Fruit fly (Drosophila melanogaster) whole organism, embryonic: Measurements from ENCODE around the gene Cog3.
A peak's percentile ranks its signal among the peaks of the same experiment; 100 is the strongest.

ENCODE experiments used
- Abd-B ChIP-seq: fragments of 200-800 bp; sonication (Bioruptor generic); optimal IDR thresholded peaks from 2 replicates; lab custom pipeline; 2018; ENCODE audit warnings: missing biosample characterization, mild to moderate bottlenecking, missing genetic modification characterization, moderate library complexity
- Atf-2 ChIP-seq: fragments of 200-800 bp; sonication (Bioruptor generic); optimal IDR thresholded peaks from 2 replicates; lab custom pipeline; 2016; ENCODE audit warnings: missing biosample characterization, missing genetic modification characterization
- Bdp1 ChIP-seq: fragments of 200-800 bp; sonication (Bioruptor generic); optimal IDR thresholded peaks from 3 replicates; lab custom pipeline; 2016; ENCODE audit warnings: missing biosample characterization, missing genetic modification characterization
- CG10654 ChIP-seq: fragments of 200-800 bp; sonication (Bioruptor generic); optimal IDR thresholded peaks from 2 replicates; lab custom pipeline; 2016; ENCODE audit warnings: missing biosample characterization, missing genetic modification characterization
- CG11560 ChIP-seq: fragments of 200-800 bp; sonication (Bioruptor generic); IDR thresholded peaks from 3 replicates; pipeline ENCODE4 v1.3.6; 2022; ENCODE audit warnings: missing biosample characterization, missing genetic modification characterization
- CG12769 ChIP-seq: fragments of 200-800 bp; sonication (Bioruptor generic); optimal IDR thresholded peaks from 2 replicates; lab custom pipeline; 2019; ENCODE audit warnings: missing biosample characterization, mild to moderate bottlenecking, missing genetic modification characterization, moderate library complexity
- CG13775 ChIP-seq: fragments of 200-800 bp; sonication (Bioruptor generic); optimal IDR thresholded peaks from 3 replicates; lab custom pipeline; 2017; ENCODE audit warnings: missing biosample characterization, mild to moderate bottlenecking, missing genetic modification characterization
- CG14667 ChIP-seq: fragments of 200-800 bp; sonication (Bioruptor generic); IDR thresholded peaks from 2 replicates; pipeline ENCODE4 v1.3.6; 2022; ENCODE audit warnings: missing biosample characterization, missing genetic modification characterization
- CG15514 ChIP-seq: fragments of 200-800 bp; sonication (Bioruptor generic); optimal IDR thresholded peaks from 3 replicates; lab custom pipeline; 2017; ENCODE audit warnings: missing biosample characterization, missing genetic modification characterization, mild to moderate bottlenecking, moderate library complexity, missing genetic modification reagents
- CG16779 ChIP-seq: fragments of 200-800 bp; sonication (Bioruptor generic); IDR thresholded peaks from 2 replicates; pipeline ENCODE4 v1.3.6; 2022; ENCODE audit warnings: missing biosample characterization, missing genetic modification characterization
- CG17328 ChIP-seq: fragments of 200-800 bp; sonication (Bioruptor generic); IDR thresholded peaks from 2 replicates; pipeline ENCODE4 v1.3.6; 2022; ENCODE audit warnings: missing biosample characterization, missing genetic modification characterization
- CG18262 ChIP-seq: fragments of 200-800 bp; optimal IDR thresholded peaks from 3 replicates; lab custom pipeline; 2019; ENCODE audit warnings: missing biosample characterization, mild to moderate bottlenecking, missing genetic modification characterization, moderate library complexity
- CG18764 ChIP-seq: fragments of 200-800 bp; sonication (Bioruptor generic); optimal IDR thresholded peaks from 3 replicates; lab custom pipeline; 2016; ENCODE audit warnings: missing biosample characterization, missing genetic modification characterization
- CG2120 ChIP-seq: fragments of 200-800 bp; sonication (Bioruptor generic); optimal IDR thresholded peaks from 3 replicates; lab custom pipeline; 2016; ENCODE audit warnings: missing biosample characterization, missing genetic modification characterization
- CG31441 ChIP-seq: fragments of 200-800 bp; sonication (Bioruptor generic); IDR thresholded peaks from 2 replicates; pipeline ENCODE4 v1.3.6; 2022; ENCODE audit warnings: missing biosample characterization, missing genetic modification characterization
- CG6175 ChIP-seq: fragments of 200-800 bp; sonication (Bioruptor generic); IDR thresholded peaks from 3 replicates; pipeline ENCODE4 v1.3.6; 2022; ENCODE audit warnings: missing biosample characterization, missing genetic modification characterization
- CG8089 ChIP-seq: fragments of 200-800 bp; sonication (Bioruptor generic); optimal IDR thresholded peaks from 3 replicates; lab custom pipeline; 2016; ENCODE audit warnings: missing biosample characterization, missing genetic modification characterization
- E2f1 ChIP-seq: fragments of 200-800 bp; sonication (Bioruptor generic); IDR thresholded peaks from 2 replicates; pipeline ENCODE4 v1.3.6; 2022; ENCODE audit warnings: missing biosample characterization, missing genetic modification characterization
- Fer1 ChIP-seq: fragments of 200-800 bp; sonication (Bioruptor generic); optimal IDR thresholded peaks from 2 replicates; lab custom pipeline; 2017; ENCODE audit warnings: missing biosample characterization, mild to moderate bottlenecking, missing genetic modification characterization
- Gsc ChIP-seq: fragments of 200-800 bp; sonication (Bioruptor generic); IDR thresholded peaks from 2 replicates; pipeline ENCODE4 v1.3.6; 2022; ENCODE audit warnings: missing biosample characterization, missing genetic modification characterization
- H15 ChIP-seq: fragments of 200-800 bp; sonication (Bioruptor generic); IDR thresholded peaks from 3 replicates; pipeline ENCODE4 v1.3.6; 2022; ENCODE audit warnings: missing biosample characterization, missing genetic modification characterization
- NK7.1 ChIP-seq: fragments of 200-800 bp; sonication (Bioruptor generic); optimal IDR thresholded peaks from 3 replicates; lab custom pipeline; 2016; ENCODE audit warnings: missing biosample characterization, missing genetic modification characterization
- Oaz ChIP-seq: fragments of 200-800 bp; sonication (Bioruptor generic); IDR thresholded peaks from 2 replicates; pipeline ENCODE4 v1.3.6; 2022; ENCODE audit warnings: missing biosample characterization, missing genetic modification characterization
- Sry-β ChIP-seq: fragments of 200-800 bp; sonication (Bioruptor generic); optimal IDR thresholded peaks from 2 replicates; lab custom pipeline; 2018; ENCODE audit warnings: missing biosample characterization, mild to moderate bottlenecking, missing genetic modification characterization, moderate library complexity
- bsh ChIP-seq, 2 experiments: fragments of 200-800 bp; sonication (Bioruptor generic); optimal IDR thresholded peaks; 2 replicates each; lab custom pipeline; 2017 to 2018; ENCODE audit warnings: mild to moderate bottlenecking in 2 of 2, missing biosample characterization in 2 of 2, missing genetic modification characterization in 2 of 2, moderate library complexity in 1 of 2
- chinmo ChIP-seq: fragments of 200-800 bp; sonication (Bioruptor generic); IDR thresholded peaks from 4 replicates; pipeline ENCODE4 v1.3.6; 2022; ENCODE audit warnings: missing biosample characterization, missing genetic modification characterization; ENCODE audit not compliant: partially characterized antibody
- ci ChIP-seq: fragments of 200-800 bp; sonication (Bioruptor generic); IDR thresholded peaks from 3 replicates; pipeline ENCODE4 v1.3.6; 2022; ENCODE audit warnings: missing biosample characterization, missing genetic modification characterization
- croc ChIP-seq: fragments of 200-800 bp; sonication (Bioruptor generic); conservative IDR thresholded peaks from 3 replicates; pipeline ENCODE4 v1.3.6; 2022; ENCODE audit warnings: missing biosample characterization, missing genetic modification characterization
- cwo ChIP-seq: fragments of 200-800 bp; sonication (Bioruptor generic); optimal IDR thresholded peaks from 3 replicates; lab custom pipeline; 2017; ENCODE audit warnings: missing biosample characterization, missing genetic modification characterization, mild to moderate bottlenecking, moderate library complexity, missing genetic modification reagents
- danr ChIP-seq: fragments of 200-800 bp; sonication (Bioruptor generic); IDR thresholded peaks from 2 replicates; pipeline ENCODE4 v1.3.6; 2022; ENCODE audit warnings: missing biosample characterization, missing genetic modification characterization
- gce ChIP-seq: fragments of 200-800 bp; sonication (Bioruptor generic); IDR thresholded peaks from 3 replicates; pipeline ENCODE4 v1.3.6; 2022; ENCODE audit warnings: missing biosample characterization, missing genetic modification characterization
- gem ChIP-seq: fragments of 200-800 bp; sonication (Bioruptor generic); optimal IDR thresholded peaks from 2 replicates; lab custom pipeline; 2019; ENCODE audit warnings: missing biosample characterization, mild to moderate bottlenecking, missing genetic modification characterization, moderate library complexity
- grau ChIP-seq: fragments of 200-800 bp; optimal IDR thresholded peaks from 3 replicates; lab custom pipeline; 2019; ENCODE audit warnings: missing biosample characterization, mild to moderate bottlenecking, missing genetic modification characterization, moderate library complexity
- gt ChIP-seq: fragments of 200-800 bp; sonication (Bioruptor generic); IDR thresholded peaks from 2 replicates; pipeline ENCODE4 v1.3.6; 2022; ENCODE audit warnings: missing biosample characterization, missing genetic modification characterization
- klu ChIP-seq: fragments of 200-800 bp; sonication (Bioruptor generic); IDR thresholded peaks from 2 replicates; pipeline ENCODE4 v1.3.6; 2022; ENCODE audit warnings: missing biosample characterization, missing genetic modification characterization
- lmd ChIP-seq: fragments of 200-800 bp; sonication (Bioruptor generic); IDR thresholded peaks from 2 replicates; pipeline ENCODE4 v1.3.6; 2022; ENCODE audit warnings: missing biosample characterization, missing genetic modification characterization
- nau ChIP-seq: fragments of 200-800 bp; sonication (Bioruptor generic); optimal IDR thresholded peaks from 3 replicates; lab custom pipeline; 2017; ENCODE audit warnings: missing biosample characterization, mild to moderate bottlenecking, missing genetic modification characterization, missing genetic modification reagents
- nom ChIP-seq: fragments of 200-800 bp; sonication (Bioruptor generic); optimal IDR thresholded peaks from 2 replicates; lab custom pipeline; 2017; ENCODE audit warnings: missing biosample characterization, missing genetic modification characterization, mild to moderate bottlenecking, moderate library complexity, missing genetic modification reagents
- pan ChIP-seq, 4 experiments: fragments of >200 bp in 3 of 4; fragments of 200-800 bp in 1 of 4; sonication (Bioruptor generic) in 1 of 4; optimal IDR thresholded peaks in 3 of 4; IDR thresholded peaks in 1 of 4; 2 replicates each; pipeline versions ENCODE4 v1.3.6 to Lab custom; 2017 to 2022; ENCODE audit warnings: missing biosample characterization in 2 of 4, missing genetic modification characterization in 2 of 4, mixed read lengths in 1 of 4
- prd ChIP-seq, 3 experiments: fragments of >200 bp in 2 of 3; fragments of 200-800 bp in 1 of 3; sonication (Bioruptor generic) in 1 of 3; optimal IDR thresholded peaks in 2 of 3; IDR thresholded peaks in 1 of 3; 2 replicates in 2 of 3; 3 replicates in 1 of 3; pipeline versions ENCODE4 v1.3.6 to Lab custom; 2017 to 2022; ENCODE audit warnings: missing biosample characterization in 1 of 3, missing genetic modification characterization in 1 of 3
- sim ChIP-seq: fragments of 200-800 bp; sonication (Bioruptor generic); IDR thresholded peaks from 2 replicates; pipeline ENCODE4 v1.3.6; 2022; ENCODE audit warnings: missing biosample characterization, missing genetic modification characterization
- ssp ChIP-seq: fragments of 200-800 bp; sonication (Bioruptor generic); IDR thresholded peaks from 2 replicates; pipeline ENCODE4 v1.3.6; 2022; ENCODE audit warnings: missing biosample characterization, missing genetic modification characterization
- sug ChIP-seq: fragments of 200-800 bp; optimal IDR thresholded peaks from 2 replicates; lab custom pipeline; 2019; ENCODE audit warnings: missing biosample characterization, mild to moderate bottlenecking, missing genetic modification characterization, moderate library complexity
- tap ChIP-seq: fragments of 200-800 bp; optimal IDR thresholded peaks from 3 replicates; lab custom pipeline; 2019; ENCODE audit warnings: missing biosample characterization, mild to moderate bottlenecking, missing genetic modification characterization, moderate library complexity
- tin ChIP-seq: fragments of 200-800 bp; sonication (Bioruptor generic); optimal IDR thresholded peaks from 3 replicates; lab custom pipeline; 2016; ENCODE audit warnings: missing biosample characterization, missing genetic modification characterization
- trem ChIP-seq: fragments of 200-800 bp; optimal IDR thresholded peaks from 3 replicates; lab custom pipeline; 2019; ENCODE audit warnings: missing biosample characterization, mild to moderate bottlenecking, missing genetic modification characterization, moderate library complexity
- trh ChIP-seq: fragments of 200-800 bp; sonication (Bioruptor generic); optimal IDR thresholded peaks from 2 replicates; lab custom pipeline; 2016; ENCODE audit warnings: missing biosample characterization, missing genetic modification characterization
- vfl ChIP-seq: fragments of 200-800 bp; sonication (Bioruptor generic); optimal IDR thresholded peaks from 2 replicates; lab custom pipeline; 2016; ENCODE audit warnings: missing biosample characterization, missing genetic modification characterization
- zen ChIP-seq: fragments of 200-800 bp; sonication (Bioruptor generic); optimal IDR thresholded peaks from 3 replicates; lab custom pipeline; 2018; ENCODE audit warnings: missing biosample characterization, mild to moderate bottlenecking, missing genetic modification characterization, moderate library complexity

Gene Cog3

DNA sequence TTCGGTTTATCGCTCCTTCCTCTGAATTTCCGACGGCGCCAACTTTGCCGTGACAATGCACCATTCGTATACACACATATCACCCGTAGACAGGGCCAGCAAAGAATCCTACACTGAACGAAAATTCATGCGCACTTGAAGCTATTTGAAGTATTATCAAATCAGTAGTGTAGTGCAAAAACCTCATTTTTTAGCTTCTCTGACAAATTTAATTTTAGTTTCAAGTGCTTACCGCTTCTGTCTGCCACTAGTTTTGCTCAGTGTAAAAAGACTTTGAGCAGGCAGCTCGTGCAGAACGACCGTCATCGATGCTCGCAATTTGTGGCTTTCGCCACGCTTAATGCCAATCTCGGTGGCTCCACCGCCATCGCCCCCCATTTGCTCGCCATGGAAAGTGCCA is 12.1 kb downstream of the Cog3 start (continued):
- TF ChIP-seq gce (GFP tag; lab: Robert Waterston, UW) (peak; percentile 39; the same call in 2 of the 3 replicates), CG31441 (GFP tag; lab: Robert Waterston, UW) (0 out of 2 replicates have a peak, but pooled peaks have one; percentile 23), Bdp1 (GFP tag; lab: Kevin White, UChicago) (no peak), CG14667 (peak; percentile 44; the same call in 1 of the 2 replicates), CG12769 (peak; percentile 55), E2f1 (GFP tag; lab: Robert Waterston, UW) (peak; percentile 45; the same call in 1 of the 2 replicates), bsh (GFP tag; optimal IDR thresholded peaks at IDR 0.05; lab: Kevin White, UChicago) (peak; percentile 46 to 55), sug (tag; lab: Kevin White, UChicago) (no peak), CG13775 (GFP tag; lab: Kevin White, UChicago) (peak; percentile 4), H15 (GFP tag; lab: Robert Waterston, UW) (0 out of 3 replicates have a peak, but pooled peaks have one; percentile 27), CG18262 (tag; lab: Kevin White, UChicago) (peak; percentile 23), ci (peak; percentile 63), NK7.1 (GFP tag; lab: Kevin White, UChicago) (no peak), sim (peak; percentile 39; the same call in 1 of the 2 replicates), prd (optimal IDR thresholded peaks at IDR 0.05; lab: Kevin White, UChicago) (no peak), prd (GFP tag; IDR thresholded peaks at IDR 0.05; lab: Robert Waterston, UW) (peak; percentile 77), tin (GFP tag; lab: Kevin White, UChicago) (peak; percentile 45), trem (tag; lab: Kevin White, UChicago) (no peak), vfl (GFP tag; lab: Kevin White, UChicago) (peak; percentile 24), CG2120 (GFP tag; lab: Kevin White, UChicago) (peak; percentile 46), pan (optimal IDR thresholded peaks at IDR 0.05; lab: Kevin White, UChicago) (no peak), pan (GFP tag; optimal IDR thresholded peaks at IDR 0.05 in 1 of 2, IDR thresholded peaks at IDR 0.05 in 1 of 2) (peak in 1 of 2 experiments; percentile 67), CG16779 (GFP tag; lab: Robert Waterston, UW) (no peak), klu (0 out of 2 replicates have a peak, but pooled peaks have one; percentile 27), Abd-B (GFP tag; lab: Kevin White, UChicago) (peak; percentile 18), CG15514 (peak; percentile 28), CG8089 (GFP tag; lab: Kevin White, UChicago) (peak; percentile 18), trh (GFP tag; lab: Kevin White, UChicago) (peak; percentile 6), CG11560 (tag; lab: Robert Waterston, UW) (peak; percentile 35; the same call in 1 of the 3 replicates), grau (tag; lab: Kevin White, UChicago) (peak; percentile 35), Sry-β (GFP tag; lab: Kevin White, UChicago) (no peak), chinmo (no peak), nau (GFP tag; lab: Kevin White, UChicago) (no peak), zen (tag; lab: Kevin White, UChicago) (peak; percentile 56), Oaz (GFP tag; lab: Robert Waterston, UW) (0 out of 2 replicates have a peak, but pooled peaks have one; percentile 8), CG10654 (GFP tag; lab: Kevin White, UChicago) (peak; percentile 2), ssp (0 out of 2 replicates have a peak, but pooled peaks have one; percentile 28), CG17328 (GFP tag; lab: Robert Waterston, UW) (peak; percentile 59; the same call in 1 of the 2 replicates), Atf-2 (GFP tag; lab: Kevin White, UChicago) (peak; percentile 19), cwo (GFP tag; lab: Kevin White, UChicago) (no peak), nom (GFP tag; lab: Kevin White, UChicago) (peak; percentile 6), lmd (GFP tag; lab: Robert Waterston, UW) (peak; percentile 58; the same call in 1 of the 2 replicates), CG18764 (GFP tag; lab: Kevin White, UChicago) (no peak), Gsc (GFP tag; lab: Robert Waterston, UW) (no peak), gt (peak; percentile 12; the same call in 1 of the 2 replicates), tap (tag; lab: Kevin White, UChicago) (no peak), Fer1 (GFP tag; lab: Kevin White, UChicago) (peak; percentile 34), gem (tag; lab: Kevin White, UChicago) (no peak), CG6175 (GFP tag; lab: Robert Waterston, UW) (no peak), croc (no peak; the same call in 2 of the 3 replicates), danr (0 out of 2 replicates have a peak, but pooled peaks have one; percentile 26)
